Worm (Caenorhabditis elegans): ENCODE results near the gene pgp-4.

DNA sequence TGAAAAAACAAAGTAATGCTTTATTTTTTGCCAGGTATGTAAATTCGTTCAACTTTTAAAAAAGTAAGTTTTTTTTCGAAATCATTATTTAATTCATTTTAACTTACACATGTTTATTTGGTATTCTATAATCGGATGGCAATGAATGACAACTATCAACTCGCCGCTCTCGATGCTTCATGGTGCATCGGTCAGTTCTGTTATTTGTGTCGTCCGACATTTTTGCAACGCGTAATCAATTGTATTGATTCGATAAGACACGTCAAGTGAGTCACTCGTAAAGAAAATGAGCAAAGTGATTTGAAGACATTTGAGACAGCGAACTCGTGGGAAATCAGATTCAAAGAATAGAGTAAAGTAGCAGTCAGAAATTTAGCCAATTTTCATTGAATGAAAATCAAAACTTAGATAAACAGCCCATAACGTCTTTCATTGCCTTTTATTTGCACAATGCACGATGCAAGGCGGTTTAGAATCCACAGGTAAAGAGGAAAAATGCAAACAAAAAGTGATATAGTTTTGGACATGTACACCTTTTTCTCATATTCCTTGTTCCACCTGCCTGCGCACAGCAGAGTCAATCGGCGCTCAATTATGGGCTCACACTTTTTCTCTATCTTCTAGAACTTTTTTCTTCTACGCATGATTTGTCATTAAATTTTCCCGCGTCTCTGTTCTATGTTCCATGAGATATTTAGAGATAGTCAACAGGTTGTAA, 43.0 kb downstream of the pgp-4 start:
- TF ChIP-seq nhr-28 (tag; optimal IDR thresholded peaks at IDR 0.05) (no peak), blmp-1 (tag; optimal IDR thresholded peaks at IDR 0.05) (no peak), elt-3 (tag; optimal IDR thresholded peaks at IDR 0.05) (no peak), nhr-12 (tag; optimal IDR thresholded peaks at IDR 0.05) (no peak), tbx-8 (GFP tag; optimal IDR thresholded peaks at IDR 0.05) (no peak), snpc-4 (tag; optimal IDR thresholded peaks at IDR 0.05) (no peak), pha-4 (tag; optimal IDR thresholded peaks at IDR 0.05) (no peak), mep-1 (tag; optimal IDR thresholded peaks at IDR 0.05) (no peak), ceh-83 (GFP tag; optimal IDR thresholded peaks at IDR 0.05) (no peak), unc-39 (tag; optimal IDR thresholded peaks at IDR 0.05) (no peak), mls-2 (tag; optimal IDR thresholded peaks at IDR 0.05) (no peak), lin-13 (tag; optimal IDR thresholded peaks at IDR 0.05) (no peak)

Data from whole organism, mixed stage, embryonic.